Fruit fly (Drosophila melanogaster): ENCODE data around the gene Tektin-C.

dm6 chr3L:5749616-5750336 lies 46.6 kb downstream of the Tektin-C start:
- TF ChIP-seq psq (optimal IDR thresholded peaks at IDR 0.05) (no peak), Sin3A (optimal IDR thresholded peaks at IDR 0.05) (no peak), ttk (optimal IDR thresholded peaks at IDR 0.05) (no peak), insv (optimal IDR thresholded peaks at IDR 0.05) (no peak), Myc (optimal IDR thresholded peaks at IDR 0.05) (no peak), h (optimal IDR thresholded peaks at IDR 0.05) (no peak)
